Worm (Caenorhabditis elegans) whole organism, dauer: ENCODE measurements around the gene K05G3.2.
"Not testable (repeated sequence)": the region's sequence is repeated elsewhere in the genome, so short reads cannot be mapped to it uniquely, and the experiment has no call there.

ENCODE experiments used
- unc-62 ChIP-seq: sonication (generic microtip); optimal IDR thresholded peaks from 2 replicates; lab custom pipeline; 2017; ENCODE audit warnings: missing biosample characterization, missing genetic modification reagents, missing genetic modification characterization

Gene K05G3.2

DNA sequence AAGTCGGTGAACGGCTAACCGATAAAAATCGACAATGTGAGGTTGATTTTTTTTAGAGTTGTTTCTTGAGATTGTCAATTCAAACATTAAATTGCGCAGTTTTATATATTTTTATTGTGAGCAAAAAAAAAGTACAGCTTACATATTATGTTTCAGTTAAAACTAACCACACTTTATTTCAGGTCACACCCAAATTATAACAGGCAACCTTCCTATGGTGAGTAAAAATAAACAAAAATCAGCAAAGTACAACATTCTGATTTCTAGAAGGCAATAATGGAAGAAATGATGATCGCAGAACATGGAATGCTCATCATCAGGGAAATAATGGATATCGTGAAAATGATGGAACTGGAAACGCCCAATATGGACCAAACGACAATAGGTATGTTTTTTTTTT is at the start of gene K05G3.2:
TSS of gene K05G3.2 (plus strand) at position 301 of the 400 bp plus-strand sequence.
- no peak for TF ChIP-seq unc-62 (GFP tag; lab: Kevin White, UChicago)

DNA sequence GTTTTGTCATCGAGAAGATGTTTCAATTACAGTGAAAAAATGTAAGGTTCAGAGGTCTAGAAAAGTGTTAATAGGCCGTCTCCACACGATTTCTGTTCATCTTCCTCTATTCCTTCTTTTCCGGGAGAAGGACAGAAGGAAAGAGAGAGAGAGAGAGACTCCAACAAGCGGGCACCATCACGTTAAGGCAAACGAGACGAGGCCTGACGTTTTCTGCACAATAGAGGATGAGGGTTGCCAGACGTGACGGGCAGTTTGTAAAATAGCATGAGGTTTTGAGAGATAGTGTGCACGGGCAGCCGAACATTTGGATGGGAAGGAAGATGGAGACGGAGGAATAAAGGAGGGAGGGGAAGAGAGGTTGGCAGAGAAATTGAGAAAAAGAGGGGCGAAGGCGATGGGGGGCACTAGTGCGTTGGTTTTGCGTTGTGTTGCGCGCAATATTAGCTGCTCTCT is 48.9 kb upstream of the K05G3.2 start, which contains the start of gene twf-2:
TSS of gene twf-2 (plus strand) at position 405 of the 456 bp plus-strand sequence.
- no peak for TF ChIP-seq unc-62 (GFP tag; lab: Kevin White, UChicago)

DNA sequence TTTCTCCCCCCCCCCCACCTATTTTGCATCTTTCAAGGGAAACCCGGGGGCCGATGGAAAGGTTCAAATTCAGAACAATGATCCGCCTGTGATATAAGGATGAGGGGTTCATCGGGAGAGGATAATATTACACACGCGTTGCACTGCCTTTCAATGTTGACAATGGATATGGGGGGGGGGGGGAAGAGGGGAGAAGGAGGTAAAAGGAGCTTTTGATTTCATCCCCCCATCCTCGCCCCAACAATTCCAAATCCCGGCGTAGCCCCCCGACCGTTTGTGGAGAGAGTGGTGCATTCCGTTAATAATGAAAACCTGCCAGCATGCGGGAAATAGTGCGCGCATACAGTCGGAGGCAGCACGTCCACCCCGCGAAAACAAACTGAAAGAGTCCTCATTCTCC is 47.6 kb upstream of the K05G3.2 start:
- TF ChIP-seq unc-62 (GFP tag; lab: Kevin White, UChicago) = no peak

DNA sequence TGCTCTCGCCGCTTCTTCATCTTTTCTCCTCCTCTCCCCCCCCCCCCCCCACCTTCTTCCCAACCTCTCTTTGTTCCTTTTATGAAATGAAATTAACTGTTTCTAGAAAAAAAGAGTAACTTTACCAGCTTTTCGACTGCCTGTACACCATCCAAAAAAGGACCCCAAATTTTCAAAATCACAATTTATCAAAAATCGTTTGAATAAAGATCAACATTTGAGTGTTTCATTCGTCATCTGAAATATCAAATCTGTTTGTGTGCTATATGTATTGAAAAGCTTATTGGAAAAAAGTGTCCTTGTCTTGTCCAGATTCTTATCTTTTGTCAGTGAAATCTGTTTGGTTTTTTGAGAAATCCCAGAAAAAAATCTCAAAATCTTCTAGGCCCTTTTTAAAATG is 43.6 kb upstream of the K05G3.2 start:
- TF ChIP-seq unc-62 (GFP tag; lab: Kevin White, UChicago) = no peak

DNA sequence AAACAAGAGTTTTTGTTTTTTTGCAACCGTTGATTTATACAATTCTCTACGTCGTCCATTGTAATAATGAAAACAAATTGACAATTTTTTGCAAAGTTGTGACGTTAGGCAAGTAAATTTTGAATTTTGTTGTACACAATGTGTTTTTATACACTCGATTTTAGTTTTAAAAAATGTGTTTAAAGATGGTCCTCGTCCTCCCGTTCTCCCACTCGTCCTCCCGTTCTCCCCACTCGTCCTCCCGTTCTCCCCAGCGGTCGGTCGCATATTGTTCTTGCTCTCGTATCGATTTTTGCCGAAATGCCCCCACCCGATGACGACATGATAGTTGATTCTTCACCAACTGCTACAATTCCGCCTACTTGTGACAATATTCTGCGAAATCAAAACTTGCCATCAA is 43.1 kb upstream of the K05G3.2 start, which contains the start of gene F38E9.4:
TSS of gene F38E9.4 (plus strand) at position 301 of the 400 bp plus-strand sequence.
- TF ChIP-seq unc-62 (GFP tag; lab: Kevin White, UChicago) = not testable (repeated sequence)

DNA sequence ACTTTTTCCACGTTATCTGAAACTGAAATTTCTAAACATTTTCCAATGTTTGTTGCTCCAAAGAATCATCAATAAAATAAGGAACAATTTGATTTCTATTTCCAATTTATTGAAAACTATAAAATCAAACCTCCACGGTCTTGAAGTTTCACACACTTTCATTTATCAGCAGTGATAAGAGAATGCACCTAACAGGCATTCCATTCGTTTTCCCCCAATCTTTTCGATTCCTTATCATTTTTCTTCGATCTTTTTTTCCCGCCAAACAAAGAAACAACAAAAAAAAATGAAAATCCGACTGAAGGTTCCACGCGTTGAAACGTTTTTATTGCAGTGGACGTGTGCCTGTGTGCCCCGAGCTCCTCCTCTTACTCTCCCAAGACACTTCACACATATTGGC is 38.1 kb upstream of the K05G3.2 start, which contains the start of gene nas-39:
TSS of gene nas-39 (plus strand) at position 269 of the 400 bp plus-strand sequence.
- no peak for TF ChIP-seq unc-62 (GFP tag; lab: Kevin White, UChicago)

DNA sequence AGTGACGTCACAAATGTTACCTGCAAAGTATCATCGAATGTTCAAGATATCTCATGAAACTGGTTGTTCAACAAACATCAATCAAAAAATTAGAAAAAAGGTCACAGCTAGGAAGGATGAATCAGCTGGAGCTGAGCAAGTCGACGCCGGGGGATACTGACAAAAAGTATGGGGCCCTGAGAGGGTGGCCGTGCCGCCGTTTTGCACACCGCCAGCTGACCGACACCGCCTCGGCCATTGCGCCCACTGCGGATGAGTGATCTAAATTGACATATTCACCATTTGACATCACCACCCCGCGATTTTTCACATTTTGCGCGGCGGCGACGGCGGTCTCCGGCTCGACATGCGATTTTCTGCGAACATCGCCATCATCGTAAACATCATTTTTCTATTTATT is 37.6 kb upstream of the K05G3.2 start:
- no peak for TF ChIP-seq unc-62 (GFP tag; lab: Kevin White, UChicago)

DNA sequence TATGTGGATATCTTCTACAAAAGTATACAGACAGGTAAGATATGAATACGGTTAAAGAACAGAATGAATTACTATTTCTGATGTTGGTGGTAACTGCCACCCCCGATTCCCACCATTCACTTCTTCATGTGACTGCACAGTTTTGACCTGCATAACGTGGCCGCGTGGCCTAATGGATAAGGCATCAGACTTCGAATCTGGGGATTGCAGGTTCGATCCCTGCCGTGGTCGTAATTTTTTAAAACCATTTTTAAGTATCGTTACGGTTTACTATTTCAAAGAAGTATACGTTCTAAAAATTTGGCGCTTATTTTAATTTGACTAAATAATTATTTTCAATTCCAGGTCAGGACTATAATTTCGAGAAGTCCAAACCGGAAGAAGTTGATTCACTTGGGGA is 33.4 kb upstream of the K05G3.2 start:
- TF ChIP-seq unc-62 (GFP tag; lab: Kevin White, UChicago) = no peak

DNA sequence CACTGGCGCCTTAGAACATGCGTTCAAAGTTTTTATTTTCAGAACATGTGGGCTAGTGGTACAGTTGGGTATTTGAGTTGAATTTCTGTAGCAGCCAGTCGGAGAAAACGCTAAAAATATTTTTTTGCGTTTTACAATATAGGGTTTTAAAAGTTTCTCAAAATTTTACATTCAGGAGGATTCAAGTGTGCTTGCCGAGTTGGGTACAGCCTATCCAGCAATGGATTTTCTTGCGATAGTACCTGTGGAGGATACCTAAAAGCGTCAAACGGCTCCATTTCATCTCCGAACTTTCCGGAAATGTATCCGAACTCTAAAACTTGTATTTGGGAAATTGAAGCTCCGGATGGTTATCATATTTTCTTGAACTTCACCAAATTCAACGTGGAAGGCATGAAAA is 28.6 kb upstream of the K05G3.2 start:
- TF ChIP-seq unc-62 (GFP tag; lab: Kevin White, UChicago) = no peak

DNA sequence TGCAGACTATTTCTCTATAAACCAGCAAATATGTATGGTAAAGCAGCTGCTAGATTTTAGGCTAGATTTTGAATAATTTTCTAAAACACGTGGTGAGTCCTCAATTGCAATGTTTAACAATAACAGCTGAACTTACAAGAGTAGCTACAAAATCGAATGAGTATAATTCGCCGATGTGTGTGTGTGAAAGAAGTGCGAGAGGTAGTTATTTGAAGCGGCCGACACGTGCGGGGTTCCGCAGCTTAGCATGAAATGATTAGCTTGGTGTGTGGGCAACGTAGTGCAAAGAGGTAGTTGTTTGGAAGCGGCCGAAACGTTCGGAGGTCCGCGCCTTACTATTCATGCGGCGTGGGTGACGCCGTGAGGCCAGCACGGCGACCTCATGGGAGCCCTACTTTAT is 25.9 kb upstream of the K05G3.2 start:
- TF ChIP-seq unc-62 (GFP tag; lab: Kevin White, UChicago) = no peak

DNA sequence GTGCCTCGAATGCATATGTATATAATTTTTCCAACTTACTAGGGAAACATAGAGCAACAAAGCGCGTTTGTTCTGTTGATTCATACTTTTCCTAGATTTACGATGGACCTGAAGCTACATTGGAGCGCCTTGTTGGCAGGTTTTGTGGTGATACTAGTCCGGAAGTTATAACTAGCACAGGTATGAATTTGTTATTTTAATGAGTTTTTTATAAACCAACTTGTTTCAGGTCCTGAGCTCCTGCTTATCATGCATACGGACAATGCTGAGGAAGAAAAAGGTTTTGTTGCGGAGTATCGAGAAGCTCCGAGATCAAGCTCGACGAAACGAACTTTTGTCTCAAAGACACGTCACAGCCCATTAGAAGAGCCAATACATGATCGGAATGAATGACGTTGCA is 24.0 kb upstream of the K05G3.2 start, which contains the start of gene F38E9.1:
TSS of gene F38E9.1 (plus strand) at position 301 of the 400 bp plus-strand sequence.
- TF ChIP-seq unc-62 (GFP tag; lab: Kevin White, UChicago) = no peak

DNA sequence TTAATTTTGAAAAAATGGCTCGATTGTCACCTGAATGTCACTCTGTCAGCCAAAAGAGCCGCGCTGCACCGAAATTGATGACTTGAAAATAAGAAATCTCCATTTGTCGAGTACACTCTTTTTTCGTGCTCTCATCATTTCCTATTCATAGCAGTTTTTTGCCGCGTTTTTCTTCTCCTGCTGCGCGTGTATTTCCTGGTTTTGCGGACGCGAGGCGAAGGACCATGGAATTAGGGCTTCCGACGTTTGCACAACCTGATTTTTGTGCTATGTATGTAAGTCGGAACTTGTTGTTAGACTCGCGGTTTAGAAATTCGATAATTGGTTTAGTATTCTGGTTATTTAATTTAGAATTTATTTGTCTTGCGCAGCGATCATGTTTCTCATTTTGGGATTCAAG is 14.5 kb upstream of the K05G3.2 start:
- TF ChIP-seq unc-62 (GFP tag; lab: Kevin White, UChicago) = no peak

DNA sequence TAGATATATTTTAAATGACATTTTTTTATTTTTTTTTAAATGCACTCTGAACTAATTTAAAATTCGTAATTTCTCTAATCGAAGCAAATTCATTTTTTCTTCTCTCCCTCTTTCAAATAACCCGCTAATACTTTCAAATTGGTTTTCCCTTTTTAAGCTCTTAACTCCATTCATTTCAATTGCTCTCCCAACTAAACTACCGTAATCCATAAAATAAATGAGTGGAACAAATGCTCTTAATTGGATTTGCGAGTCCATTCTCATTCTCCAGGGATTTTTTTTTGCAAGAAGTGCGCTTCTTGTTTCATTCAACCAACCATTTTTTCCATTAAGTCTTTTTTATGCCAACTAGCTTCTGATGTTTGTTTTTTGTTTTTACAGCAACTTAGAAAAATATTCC is 13.7 kb upstream of the K05G3.2 start:
- no peak for TF ChIP-seq unc-62 (GFP tag; lab: Kevin White, UChicago)

DNA sequence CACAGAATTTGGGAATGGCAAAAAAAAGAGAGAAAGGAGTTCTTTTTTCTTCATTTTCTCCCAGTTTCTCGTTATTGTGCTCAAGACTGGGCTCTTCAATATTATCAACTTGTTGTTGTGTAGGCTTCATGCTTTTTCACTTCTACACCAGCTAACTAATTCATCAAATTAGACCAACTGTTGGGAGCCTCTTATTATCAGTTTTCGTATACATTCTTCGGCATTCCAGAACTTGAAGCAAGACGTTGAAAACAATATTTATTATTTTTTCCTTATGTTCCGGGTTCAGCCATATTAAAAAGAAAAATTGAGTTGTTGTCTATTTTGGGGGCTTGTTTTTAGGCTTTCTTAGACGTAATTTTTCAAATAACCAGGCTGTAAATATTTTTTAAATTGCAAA is 11.8 kb upstream of the K05G3.2 start:
- TF ChIP-seq unc-62 (GFP tag; lab: Kevin White, UChicago) = no peak

DNA sequence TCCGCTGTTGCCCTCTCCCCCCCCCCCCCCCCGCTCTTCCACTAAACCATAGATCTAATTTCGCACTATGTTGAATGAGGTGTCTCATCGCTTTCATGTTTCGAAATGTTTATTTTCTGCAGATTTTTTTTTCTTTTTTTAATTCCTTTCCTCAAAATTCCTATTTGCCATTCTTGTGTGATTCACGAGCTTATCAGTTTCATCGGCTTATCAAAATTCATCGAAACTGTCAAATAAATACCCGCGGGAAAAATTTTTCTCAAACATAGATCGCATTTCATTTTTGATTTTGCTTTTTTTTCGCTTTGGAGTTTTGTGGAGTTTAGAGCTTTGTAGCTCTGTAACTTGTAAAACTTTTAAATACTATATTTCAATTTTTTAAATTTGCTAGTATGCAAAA is 10.7 kb upstream of the K05G3.2 start:
- TF ChIP-seq unc-62 (GFP tag; lab: Kevin White, UChicago) = no peak

DNA sequence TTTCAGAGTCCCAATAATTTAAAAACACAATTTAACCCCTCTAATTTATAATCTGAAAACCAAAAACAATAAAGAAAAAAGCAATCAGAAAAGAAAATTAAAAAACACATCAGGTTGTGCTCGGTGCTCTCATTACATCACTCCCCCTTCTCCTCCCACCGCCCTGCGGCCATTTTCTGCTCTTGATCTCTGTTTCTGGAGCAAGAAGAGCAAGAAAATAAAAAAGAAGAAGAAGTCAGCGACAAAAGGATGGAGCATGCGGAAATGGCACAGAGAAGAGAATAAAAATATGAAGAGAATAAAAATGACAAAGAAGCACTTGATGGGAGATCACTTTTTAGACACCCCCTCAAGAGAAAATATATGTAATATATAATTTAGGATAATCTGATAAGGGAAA is 10.0 kb upstream of the K05G3.2 start:
- no peak for TF ChIP-seq unc-62 (GFP tag; lab: Kevin White, UChicago)

DNA sequence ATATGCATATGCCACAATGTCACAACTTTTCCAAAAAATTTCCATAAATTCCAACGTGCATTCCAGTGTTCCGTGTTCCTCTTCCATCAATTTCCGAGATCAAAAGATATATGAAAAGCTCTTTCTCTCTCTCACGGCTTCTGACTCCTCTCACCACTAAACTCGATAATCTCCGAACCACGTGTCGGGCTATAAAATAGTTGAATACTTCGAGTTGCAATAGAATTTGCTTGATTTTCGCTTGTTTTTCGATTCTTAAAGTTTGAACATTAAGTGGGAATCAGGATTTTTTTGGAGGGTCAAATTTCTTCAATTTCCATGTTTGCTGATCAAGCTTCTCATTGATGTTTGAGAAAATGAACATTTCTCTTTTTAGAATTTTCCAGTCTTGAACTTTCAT is 9.4 kb upstream of the K05G3.2 start:
- TF ChIP-seq unc-62 (GFP tag; lab: Kevin White, UChicago) = no peak
